Fruit fly (Drosophila melanogaster) whole organism, prepupa: Measurements from ENCODE around the gene Tsf2.

Source experiments
- CG31627 ChIP-seq: fragments of 200-800 bp; sonication (Bioruptor generic); optimal IDR thresholded peaks from 3 replicates; lab custom pipeline; 2016; ENCODE audit warnings: missing biosample characterization, missing genetic modification characterization
- CG32006 ChIP-seq: fragments of 200-800 bp; sonication (Bioruptor generic); optimal IDR thresholded peaks from 3 replicates; lab custom pipeline; 2017; ENCODE audit warnings: missing biosample characterization, mild to moderate bottlenecking, missing genetic modification characterization
- CG6792 ChIP-seq: fragments of 200-800 bp; sonication (Bioruptor generic); optimal IDR thresholded peaks from 3 replicates; lab custom pipeline; 2016; ENCODE audit warnings: missing biosample characterization, missing genetic modification characterization
- Lpt ChIP-seq: fragments of 200-800 bp; sonication (Bioruptor generic); optimal IDR thresholded peaks from 3 replicates; lab custom pipeline; 2016; ENCODE audit warnings: missing biosample characterization, missing genetic modification characterization

dm6 chr3L:12507571-12507970 lies 26.0 kb downstream of the Tsf2 start, which contains the start of gene CG10654:
- TF ChIP-seq CG32006 (GFP tag; lab: Kevin White, UChicago) (no peak), CG6792 (no peak), Lpt (GFP tag; lab: Kevin White, UChicago) (no peak), CG31627 (GFP tag; lab: Kevin White, UChicago) (no peak)
